Worm (Caenorhabditis elegans): ENCODE measurements around the gene srw-15.

ce11 chrV:15181899-15182298, 48.4 kb upstream of the srw-15 start:
- TF ChIP-seq nhr-76 (tag; optimal IDR thresholded peaks at IDR 0.05) = no peak
- no peak for TF ChIP-seq ceh-39 (tag; optimal IDR thresholded peaks at IDR 0.05)
- TF ChIP-seq nhr-237 (tag; optimal IDR thresholded peaks at IDR 0.05) = no peak
- no peak for TF ChIP-seq flh-1 (GFP tag; optimal IDR thresholded peaks at IDR 0.05)
- TF ChIP-seq sptf-1 (tag; optimal IDR thresholded peaks at IDR 0.05) = no peak
- no peak for TF ChIP-seq unc-39 (tag; optimal IDR thresholded peaks at IDR 0.05)
- TF ChIP-seq ces-1 (GFP tag; optimal IDR thresholded peaks at IDR 0.05) = no peak
- no peak for TF ChIP-seq nhr-12 (tag; optimal IDR thresholded peaks at IDR 0.05)
- no peak for TF ChIP-seq nhr-28 (tag; optimal IDR thresholded peaks at IDR 0.05)
- TF ChIP-seq lsy-2 (tag; optimal IDR thresholded peaks at IDR 0.05) = no peak
- TF ChIP-seq lin-13 (tag; optimal IDR thresholded peaks at IDR 0.05) = no peak
